Fruit fly (Drosophila melanogaster): ENCODE measurements around the gene CG11498.

CG11498 gene

dm6 chr3R:30164162-30164561 is 3.9 kb upstream of the CG11498 start (continued):
- TF ChIP-seq CG13296 (GFP tag; optimal IDR thresholded peaks at IDR 0.05) (no peak), CG17359 (tag; optimal IDR thresholded peaks at IDR 0.05) (peak; percentile 43), MTF-1 (GFP tag; optimal IDR thresholded peaks at IDR 0.05; ENCODE audit: borderline replicate concordance) (no peak), rib (GFP tag; IDR thresholded peaks at IDR 0.05) (no peak), CG1024 (GFP tag; IDR thresholded peaks at IDR 0.05) (no peak), toy (GFP tag; IDR thresholded peaks at IDR 0.05) (no peak), emc (GFP tag; optimal IDR thresholded peaks at IDR 0.05) (no peak), CG17328 (GFP tag; IDR thresholded peaks at IDR 0.05) (peak; percentile 53), CG11560 (tag; IDR thresholded peaks at IDR 0.05) (0 out of 3 replicates have a peak, but pooled peaks have one; percentile 33), cato (GFP tag; optimal IDR thresholded peaks at IDR 0.05; ENCODE audit: borderline replicate concordance) (no peak), ewg (GFP tag; optimal IDR thresholded peaks at IDR 0.05) (peak; percentile 25), CG10366 (GFP tag; IDR thresholded peaks at IDR 0.05) (peak; percentile 34), crp (GFP tag; optimal IDR thresholded peaks at IDR 0.05) (no peak), CG16779 (GFP tag; IDR thresholded peaks at IDR 0.05) (no peak), CG2889 (GFP tag; IDR thresholded peaks at IDR 0.05) (no peak), dmrt99B (tag; optimal IDR thresholded peaks at IDR 0.05) (peak; percentile 64), aop (GFP tag; IDR thresholded peaks at IDR 0.05) (no peak), dmrt11E (tag; optimal IDR thresholded peaks at IDR 0.05) (no peak), bab2 (GFP tag; optimal IDR thresholded peaks at IDR 0.05) (peak; percentile 12), Bgb (GFP tag; IDR thresholded peaks at IDR 0.05; ENCODE audit: partially characterized antibody) (no peak), CG2678 (tag; optimal IDR thresholded peaks at IDR 0.05) (peak; percentile 20), MBD-R2 (GFP tag; IDR thresholded peaks at IDR 0.05) (no peak), CG8388 (GFP tag; optimal IDR thresholded peaks at IDR 0.05) (peak; percentile 35), CG5953 (GFP tag; IDR thresholded peaks at IDR 0.05) (no peak), Atf3 (GFP tag; optimal IDR thresholded peaks at IDR 0.05) (no peak), sna (GFP tag; IDR thresholded peaks at IDR 0.05; ENCODE audit: partially characterized antibody) (no peak), CkIIα-i1 (GFP tag; IDR thresholded peaks at IDR 0.05) (no peak), Sin3A (optimal IDR thresholded peaks at IDR 0.05) (no peak), CG7372 (GFP tag; IDR thresholded peaks at IDR 0.05) (no peak), Stat92E (GFP tag; optimal IDR thresholded peaks at IDR 0.05) (no peak), Myb (GFP tag; optimal IDR thresholded peaks at IDR 0.05) (no peak), Med (GFP tag) (peak; percentile 81), CG2712 (tag; optimal IDR thresholded peaks at IDR 0.05) (peak; percentile 42), salm (tag; optimal IDR thresholded peaks at IDR 0.05) (no peak), CG34376 (GFP tag; optimal IDR thresholded peaks at IDR 0.05) (no peak), CG1603 (tag; optimal IDR thresholded peaks at IDR 0.05) (peak; percentile 51), org-1 (GFP tag; optimal IDR thresholded peaks at IDR 0.05) (peak; percentile 19), Deaf1 (tag; optimal IDR thresholded peaks at IDR 0.05) (no peak), Sox100B (GFP tag; optimal IDR thresholded peaks at IDR 0.05) (peak; percentile 20), cwo (GFP tag; optimal IDR thresholded peaks at IDR 0.05) (no peak), tx (GFP tag; optimal IDR thresholded peaks at IDR 0.05) (no peak), br (optimal IDR thresholded peaks at IDR 0.05) (no peak), Optix (GFP tag; IDR thresholded peaks at IDR 0.05) (peak; percentile 15; the same call in 1 of the 3 replicates), bcd (GFP tag; optimal IDR thresholded peaks at IDR 0.05) (no peak), CG4730 (GFP tag; IDR thresholded peaks at IDR 0.05) (no peak), Taf1 (GFP tag; IDR thresholded peaks at IDR 0.05) (no peak), CG11695 (GFP tag; IDR thresholded peaks at IDR 0.05) (0 out of 3 replicates have a peak, but pooled peaks have one; percentile 12), sens-2 (GFP tag; IDR thresholded peaks at IDR 0.05) (no peak), psq (GFP tag; optimal IDR thresholded peaks at IDR 0.05) (no peak), sc (optimal IDR thresholded peaks at IDR 0.05) (no peak), sc (GFP tag; optimal IDR thresholded peaks at IDR 0.05) (no peak), H15 (GFP tag; IDR thresholded peaks at IDR 0.05) (no peak)
